Worm (Caenorhabditis elegans): ENCODE data around the gene spin-4.

DNA sequence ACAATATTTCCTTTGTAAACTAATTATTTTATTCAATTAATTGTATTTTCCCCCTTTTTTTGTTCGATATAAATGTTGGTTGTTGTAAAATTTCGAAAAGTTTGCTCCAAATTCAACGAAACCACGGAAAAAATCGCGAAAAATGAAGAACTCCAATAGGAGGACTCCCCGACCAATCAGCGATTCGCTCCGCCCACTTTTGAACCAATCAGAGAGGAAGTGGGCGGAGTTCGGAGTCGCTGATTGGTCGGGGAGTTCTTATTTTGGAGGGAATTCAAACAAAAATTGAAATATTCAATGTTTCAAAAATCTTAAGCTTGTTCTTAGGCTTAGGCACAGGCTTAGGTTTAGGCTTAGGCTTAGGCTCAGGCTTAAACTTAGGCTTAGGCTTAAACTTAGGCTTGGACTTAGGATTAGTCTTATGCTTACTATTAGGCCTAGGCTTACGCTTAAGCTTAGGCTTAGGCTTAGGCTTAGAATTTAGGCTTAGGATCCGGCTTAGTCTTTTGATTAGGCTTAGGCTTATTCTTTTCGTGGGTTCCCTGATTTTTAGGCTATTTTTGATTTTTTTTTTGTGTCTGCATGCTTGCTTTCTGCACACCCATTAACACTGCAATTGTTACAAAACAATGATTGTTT, 47.6 kb upstream of the spin-4 start:
- TF ChIP-seq him-1 (tag; optimal IDR thresholded peaks at IDR 0.05) (no peak), dao-5 (tag; optimal IDR thresholded peaks at IDR 0.05) (no peak)

All from whole organism, L4/young adult.